Worm (Caenorhabditis elegans): ENCODE results near the gene M88.4.
A peak's percentile ranks its signal among the peaks of the same experiment; 100 is the strongest.

Gene M88.4

DNA sequence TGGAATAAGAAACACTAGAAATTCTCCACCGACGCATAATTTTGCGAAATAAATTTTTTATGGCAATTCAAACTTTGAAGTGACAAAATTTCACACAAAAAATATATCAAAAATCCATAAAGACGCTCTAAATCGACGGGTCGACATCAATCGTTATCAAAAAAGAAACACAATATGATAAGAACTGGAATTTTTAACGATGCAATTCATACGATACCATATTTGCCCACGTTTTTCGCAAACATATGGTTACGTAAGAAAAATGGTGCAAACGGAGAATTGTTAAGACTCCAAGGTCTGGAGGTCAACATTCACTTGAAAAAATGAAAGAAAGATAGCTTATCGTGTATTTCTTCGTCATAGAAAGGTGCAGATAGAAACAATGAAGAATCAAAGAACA is 42.7 kb upstream of the M88.4 start (continued):
- TF ChIP-seq daf-19 (GFP tag; conservative IDR thresholded peaks at IDR 0.05) (no peak), hlh-30 (tag; optimal IDR thresholded peaks at IDR 0.05; ENCODE audit: insufficient read depth) (no peak), nhr-28 (tag; optimal IDR thresholded peaks at IDR 0.05) (peak; percentile 80), D1046.2 (GFP tag; IDR thresholded peaks at IDR 0.05) (no peak), daf-16 (GFP tag; optimal IDR thresholded peaks at IDR 0.05) (no peak), daf-16 (tag; optimal IDR thresholded peaks at IDR 0.05) (peak; percentile 49)

DNA sequence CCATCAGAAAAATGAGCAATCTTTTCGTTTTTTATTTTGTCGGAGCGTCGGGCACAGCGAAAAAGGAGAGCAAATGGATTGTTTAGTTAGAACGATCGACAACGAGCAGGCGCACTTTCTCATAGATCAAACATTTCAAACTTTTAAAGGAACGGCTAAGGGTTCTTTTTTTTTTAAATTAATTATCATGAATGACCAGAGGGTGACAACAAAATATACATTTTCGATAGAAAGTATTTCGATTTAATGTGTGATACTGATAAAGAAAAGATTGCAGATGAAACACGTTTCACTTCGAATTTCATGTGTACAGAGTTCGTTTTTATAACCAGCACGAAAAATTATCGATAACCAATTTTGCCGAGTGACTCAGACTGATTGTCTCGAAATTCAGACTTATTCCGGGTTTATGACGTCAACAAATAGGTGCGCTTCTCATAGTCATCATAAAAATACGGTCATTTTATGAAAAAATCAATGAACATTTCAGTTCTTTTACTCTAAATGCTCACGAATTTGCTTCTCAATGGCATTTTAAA is 42.2 kb upstream of the M88.4 start:
- TF ChIP-seq ctbp-1 (GFP tag; IDR thresholded peaks at IDR 0.05) (no peak), mxl-2 (GFP tag; conservative IDR thresholded peaks at IDR 0.05) (no peak), daf-16 (GFP tag; optimal IDR thresholded peaks at IDR 0.05) (no peak), daf-16 (tag; optimal IDR thresholded peaks at IDR 0.05) (peak; percentile 75), hlh-11 (tag; optimal IDR thresholded peaks at IDR 0.05) (peak; percentile 75), mep-1 (tag; optimal IDR thresholded peaks at IDR 0.05) (no peak), dpl-1 (GFP tag; optimal IDR thresholded peaks at IDR 0.05) (no peak), dve-1 (tag; optimal IDR thresholded peaks at IDR 0.05; ENCODE audit: insufficient read depth) (peak; percentile 32), lin-1 (GFP tag; IDR thresholded peaks at IDR 0.05) (peak; percentile 9; the same call in 1 of the 2 replicates), tag-97 (GFP tag; IDR thresholded peaks at IDR 0.05) (no peak), lsy-2 (tag; optimal IDR thresholded peaks at IDR 0.05) (peak in 1 of 2 experiments; percentile 29), php-3 (GFP tag; IDR thresholded peaks at IDR 0.05) (peak; percentile 62; the same call in 1 of the 2 replicates), nhr-28 (tag; optimal IDR thresholded peaks at IDR 0.05) (peak; percentile 73), hif-1 (tag; optimal IDR thresholded peaks at IDR 0.05) (peak in 1 of 2 experiments; percentile 26), pha-4 (GFP tag; IDR thresholded peaks at IDR 0.05) (0 out of 2 replicates have a peak, but pooled peaks have one; percentile 6), pha-4 (tag; optimal IDR thresholded peaks at IDR 0.05) (no peak), aha-1 (tag) (peak; percentile 93), nhr-48 (tag; optimal IDR thresholded peaks at IDR 0.05) (peak; percentile 39), dmd-6 (GFP tag; IDR thresholded peaks at IDR 0.05) (peak; percentile 75), pqm-1 (tag; optimal IDR thresholded peaks at IDR 0.05) (peak; percentile 75), ces-1 (GFP tag; optimal IDR thresholded peaks at IDR 0.05) (no peak), cey-2 (tag; optimal IDR thresholded peaks at IDR 0.05; ENCODE audit: borderline replicate concordance, insufficient read depth) (no peak), mxl-3 (GFP tag; optimal IDR thresholded peaks at IDR 0.05) (peak; percentile 5), ZK546.5 (tag; optimal IDR thresholded peaks at IDR 0.05) (no peak)

- TF ChIP-seq set-16 (GFP tag; IDR thresholded peaks at IDR 0.05), result no peak
- TF ChIP-seq R02D3.7 (tag; optimal IDR thresholded peaks at IDR 0.05), result no peak
- no peak for TF ChIP-seq zag-1 (tag; optimal IDR thresholded peaks at IDR 0.05)
- no peak for TF ChIP-seq D1046.2 (GFP tag; IDR thresholded peaks at IDR 0.05)
- TF ChIP-seq lim-7 (GFP tag; IDR thresholded peaks at IDR 0.05), result no peak
- TF ChIP-seq fkh-10 (GFP tag; optimal IDR thresholded peaks at IDR 0.05), result no peak
- no peak for TF ChIP-seq ctbp-1 (GFP tag; IDR thresholded peaks at IDR 0.05)
- TF ChIP-seq lin-29 (GFP tag; IDR thresholded peaks at IDR 0.05), result no peak
- no peak for TF ChIP-seq F10B5.3 (tag; optimal IDR thresholded peaks at IDR 0.05)
- no peak for TF ChIP-seq daf-16 (GFP tag; optimal IDR thresholded peaks at IDR 0.05)
- TF ChIP-seq daf-16 (tag; optimal IDR thresholded peaks at IDR 0.05), result no peak
- TF ChIP-seq nhr-111 (GFP tag; optimal IDR thresholded peaks at IDR 0.05), result no peak
- no peak for TF ChIP-seq mxl-3 (GFP tag; optimal IDR thresholded peaks at IDR 0.05)
- no peak for TF ChIP-seq nhr-48 (tag; optimal IDR thresholded peaks at IDR 0.05)
- TF ChIP-seq mep-1 (tag; optimal IDR thresholded peaks at IDR 0.05), result peak; percentile 67
- TF ChIP-seq mdt-29 (GFP tag; IDR thresholded peaks at IDR 0.05), result no peak
- peak in 1 of 2 experiments; percentile 95 for TF ChIP-seq lsy-2 (tag; optimal IDR thresholded peaks at IDR 0.05)
- TF ChIP-seq ZK337.2 (GFP tag; IDR thresholded peaks at IDR 0.05), result no peak
- TF ChIP-seq mes-2 (tag; optimal IDR thresholded peaks at IDR 0.05; ENCODE audit: poor library complexity, severe bottlenecking), result peak; percentile 70
- TF ChIP-seq ceh-28 (tag; optimal IDR thresholded peaks at IDR 0.05), result no peak
- no peak for TF ChIP-seq tag-97 (GFP tag; IDR thresholded peaks at IDR 0.05)
- no peak for TF ChIP-seq zip-2 (tag; optimal IDR thresholded peaks at IDR 0.05)
- peak; percentile 85 for TF ChIP-seq dpl-1 (GFP tag; optimal IDR thresholded peaks at IDR 0.05)
- TF ChIP-seq lin-38 (GFP tag; IDR thresholded peaks at IDR 0.05), result peak; percentile 68
- no peak for TF ChIP-seq daf-19 (GFP tag; conservative IDR thresholded peaks at IDR 0.05)
- TF ChIP-seq spr-3 (GFP tag; optimal IDR thresholded peaks at IDR 0.05), result no peak
- no peak for TF ChIP-seq zip-11 (GFP tag; IDR thresholded peaks at IDR 0.05)
- TF ChIP-seq dve-1 (tag; optimal IDR thresholded peaks at IDR 0.05; ENCODE audit: insufficient read depth), result peak; percentile 35
These were observed 40.6 kb upstream of the M88.4 start, which contains the start of the genes cct-5 and F25F2.1 for ce11 chrIII:4508064-4508905. Gene cct-5, minus strand, starts transcription at chrIII:4508114. Gene F25F2.1, plus strand, starts transcription at chrIII:4508855.

Measured in whole organism, L4 larva.